Worm (Caenorhabditis elegans) whole organism, mixed stage, embryonic: Measurements from ENCODE around the gene ser-1.

Source experiments
- M03D4.4 ChIP-seq: sonication (generic microtip); optimal IDR thresholded peaks from 2 replicates; lab custom pipeline; 2017; ENCODE audit warnings: mild to moderate bottlenecking, missing genetic modification characterization, missing compliant biosample characterization
- blmp-1 ChIP-seq: fragments of 150-350 bp; optimal IDR thresholded peaks from 2 replicates; lab custom pipeline; 2014; ENCODE audit warnings: missing biosample characterization, missing genetic modification characterization
- ceh-39 ChIP-seq: fragments of 150-350 bp; optimal IDR thresholded peaks from 2 replicates; lab custom pipeline; 2014; ENCODE audit warnings: missing biosample characterization, missing genetic modification characterization
- ceh-43 ChIP-seq: fragments of 200-800 bp; sonication (Bioruptor generic); optimal IDR thresholded peaks from 2 replicates; lab custom pipeline; 2018; ENCODE audit warnings: mild to moderate bottlenecking, missing genetic modification characterization, moderate library complexity, missing compliant biosample characterization
- ceh-83 ChIP-seq: fragments of 200-800 bp; sonication (Bioruptor generic); optimal IDR thresholded peaks from 2 replicates; lab custom pipeline; 2018; ENCODE audit warnings: mild to moderate bottlenecking, missing genetic modification characterization, missing compliant biosample characterization
- ces-1 ChIP-seq: fragments of 150-350 bp; optimal IDR thresholded peaks from 2 replicates; lab custom pipeline; 2014; ENCODE audit warnings: missing biosample characterization, missing genetic modification reagents, missing genetic modification characterization
- cnd-1 ChIP-seq: fragments of 200-800 bp; sonication (Bioruptor generic); optimal IDR thresholded peaks from 2 replicates; lab custom pipeline; 2018; ENCODE audit warnings: mild to moderate bottlenecking, missing genetic modification characterization, missing compliant biosample characterization
- drap-1 ChIP-seq: fragments of 200-800 bp; sonication (Bioruptor generic); optimal IDR thresholded peaks from 3 replicates; lab custom pipeline; 2018; ENCODE audit warnings: mild to moderate bottlenecking, missing genetic modification characterization, missing compliant biosample characterization
- elt-1 ChIP-seq: sonication (generic microtip); optimal IDR thresholded peaks from 2 replicates; lab custom pipeline; 2017; ENCODE audit warnings: missing genetic modification characterization, mild to moderate bottlenecking, missing compliant biosample characterization, antibody characterized with exemption, moderate library complexity, borderline replicate concordance; ENCODE audit not compliant: insufficient read depth
- elt-3 ChIP-seq: fragments of 150-350 bp; optimal IDR thresholded peaks from 2 replicates; lab custom pipeline; 2014; ENCODE audit warnings: missing biosample characterization, missing genetic modification characterization
- flh-1 ChIP-seq: fragments of 200-800 bp; sonication (Bioruptor generic); optimal IDR thresholded peaks from 2 replicates; lab custom pipeline; 2018; ENCODE audit warnings: mild to moderate bottlenecking, missing genetic modification characterization, moderate library complexity, missing compliant biosample characterization
- ham-2 ChIP-seq: fragments of 200-800 bp; sonication (Bioruptor generic); optimal IDR thresholded peaks from 2 replicates; lab custom pipeline; 2018; ENCODE audit warnings: mild to moderate bottlenecking, missing genetic modification characterization, missing compliant biosample characterization
- hlh-1 ChIP-seq: fragments of 150-350 bp; optimal IDR thresholded peaks from 2 replicates; lab custom pipeline; 2014; ENCODE audit warnings: missing biosample characterization, missing genetic modification reagents, missing genetic modification characterization
- lin-13 ChIP-seq: fragments of 150-350 bp; optimal IDR thresholded peaks from 2 replicates; lab custom pipeline; 2014; ENCODE audit warnings: missing biosample characterization, missing genetic modification characterization
- lin-32 ChIP-seq: fragments of 200-800 bp; sonication (Bioruptor generic); optimal IDR thresholded peaks from 2 replicates; lab custom pipeline; 2018; ENCODE audit warnings: mild to moderate bottlenecking, missing genetic modification characterization, missing compliant biosample characterization
- lsy-2 ChIP-seq: fragments of 150-350 bp; optimal IDR thresholded peaks from 2 replicates; lab custom pipeline; 2014; ENCODE audit warnings: missing biosample characterization, missing genetic modification characterization
- mep-1 ChIP-seq: fragments of 150-350 bp; optimal IDR thresholded peaks from 2 replicates; lab custom pipeline; 2017; ENCODE audit warnings: missing biosample characterization, missing genetic modification reagents, missing genetic modification characterization, inconsistent platforms
- mls-2 ChIP-seq: sonication (generic microtip); optimal IDR thresholded peaks from 2 replicates; lab custom pipeline; 2016; ENCODE audit warnings: mild to moderate bottlenecking, missing genetic modification characterization, moderate library complexity, missing compliant biosample characterization
- nhr-12 ChIP-seq: fragments of 150-350 bp; optimal IDR thresholded peaks from 2 replicates; lab custom pipeline; 2014; ENCODE audit warnings: missing biosample characterization, missing genetic modification characterization
- nhr-2 ChIP-seq: fragments of 150-350 bp; optimal IDR thresholded peaks from 2 replicates; lab custom pipeline; 2014; ENCODE audit warnings: missing biosample characterization, missing genetic modification characterization
- nhr-237 ChIP-seq: fragments of 150-350 bp; optimal IDR thresholded peaks from 2 replicates; lab custom pipeline; 2014; ENCODE audit warnings: missing biosample characterization, missing genetic modification characterization
- nhr-28 ChIP-seq: fragments of 150-350 bp; optimal IDR thresholded peaks from 2 replicates; lab custom pipeline; 2014; ENCODE audit warnings: missing biosample characterization, missing genetic modification characterization
- nhr-76 ChIP-seq: sonication (generic microtip); optimal IDR thresholded peaks from 2 replicates; lab custom pipeline; 2017; ENCODE audit warnings: missing biosample characterization, missing genetic modification characterization
- pha-4 ChIP-seq: fragments of 150-350 bp; optimal IDR thresholded peaks from 2 replicates; lab custom pipeline; 2018; ENCODE audit warnings: missing biosample characterization, missing genetic modification reagents, missing genetic modification characterization
- sem-2 ChIP-seq: fragments of 200-800 bp; sonication (Bioruptor generic); optimal IDR thresholded peaks from 2 replicates; lab custom pipeline; 2018; ENCODE audit warnings: mild to moderate bottlenecking, missing genetic modification characterization, missing compliant biosample characterization
- snpc-4 ChIP-seq: fragments of 150-350 bp; optimal IDR thresholded peaks from 2 replicates; lab custom pipeline; 2014; ENCODE audit warnings: missing biosample characterization, missing genetic modification characterization
- tbx-8 ChIP-seq: fragments of 200-800 bp; sonication (Bioruptor generic); optimal IDR thresholded peaks from 2 replicates; lab custom pipeline; 2018; ENCODE audit warnings: mild to moderate bottlenecking, missing genetic modification characterization, moderate library complexity, missing compliant biosample characterization
- unc-120 ChIP-seq: sonication (generic microtip); optimal IDR thresholded peaks from 2 replicates; lab custom pipeline; 2017; ENCODE audit warnings: missing genetic modification characterization, missing compliant biosample characterization; ENCODE audit not compliant: poor library complexity, severe bottlenecking
- unc-39 ChIP-seq: fragments of 150-350 bp; optimal IDR thresholded peaks from 2 replicates; lab custom pipeline; 2014; ENCODE audit warnings: missing biosample characterization, missing genetic modification characterization
- zip-8 ChIP-seq: fragments of 150-350 bp; optimal IDR thresholded peaks from 2 replicates; lab custom pipeline; 2014; ENCODE audit warnings: missing biosample characterization, missing genetic modification characterization
- ztf-11 ChIP-seq: fragments of 150-350 bp; optimal IDR thresholded peaks from 2 replicates; lab custom pipeline; 2014; ENCODE audit warnings: missing biosample characterization, missing genetic modification characterization

The ser-1 gene

DNA sequence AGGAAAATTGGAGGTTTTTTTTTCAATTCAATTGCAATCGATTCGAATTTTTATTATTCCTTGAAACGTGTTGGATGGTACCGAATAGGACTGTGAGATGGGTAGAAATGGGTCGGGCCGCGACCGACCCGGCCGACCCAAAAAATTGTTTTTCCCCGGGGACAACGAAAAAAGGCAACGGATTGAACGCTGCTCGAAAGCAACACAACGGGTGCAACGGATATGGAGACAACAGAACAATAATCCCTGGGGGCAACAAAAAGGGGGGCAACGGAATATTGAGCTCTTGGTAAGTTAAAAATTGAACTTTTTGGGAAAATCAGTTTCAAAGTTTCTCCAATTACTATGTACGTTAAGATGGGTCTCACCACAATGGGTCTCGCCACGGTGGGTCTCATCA, 43.7 kb downstream of the ser-1 start:
- TF ChIP-seq flh-1 (GFP tag; lab: Kevin White, UChicago) (no peak), elt-1 (tag; lab: Kevin White, UChicago) (no peak), M03D4.4 (tag; lab: Kevin White, UChicago) (no peak), mep-1 (tag; lab: Kevin White, UChicago) (no peak), drap-1 (GFP tag; lab: Kevin White, UChicago) (no peak), ceh-43 (GFP tag; lab: Kevin White, UChicago) (no peak), elt-3 (tag; lab: Kevin White, UChicago) (no peak), lin-32 (no peak), tbx-8 (GFP tag; lab: Kevin White, UChicago) (no peak), lsy-2 (no peak), zip-8 (tag; lab: Kevin White, UChicago) (no peak), blmp-1 (no peak), unc-39 (no peak), lin-13 (tag; lab: Kevin White, UChicago) (no peak), pha-4 (no peak), nhr-237 (no peak), nhr-12 (tag; lab: Kevin White, UChicago) (no peak)

DNA sequence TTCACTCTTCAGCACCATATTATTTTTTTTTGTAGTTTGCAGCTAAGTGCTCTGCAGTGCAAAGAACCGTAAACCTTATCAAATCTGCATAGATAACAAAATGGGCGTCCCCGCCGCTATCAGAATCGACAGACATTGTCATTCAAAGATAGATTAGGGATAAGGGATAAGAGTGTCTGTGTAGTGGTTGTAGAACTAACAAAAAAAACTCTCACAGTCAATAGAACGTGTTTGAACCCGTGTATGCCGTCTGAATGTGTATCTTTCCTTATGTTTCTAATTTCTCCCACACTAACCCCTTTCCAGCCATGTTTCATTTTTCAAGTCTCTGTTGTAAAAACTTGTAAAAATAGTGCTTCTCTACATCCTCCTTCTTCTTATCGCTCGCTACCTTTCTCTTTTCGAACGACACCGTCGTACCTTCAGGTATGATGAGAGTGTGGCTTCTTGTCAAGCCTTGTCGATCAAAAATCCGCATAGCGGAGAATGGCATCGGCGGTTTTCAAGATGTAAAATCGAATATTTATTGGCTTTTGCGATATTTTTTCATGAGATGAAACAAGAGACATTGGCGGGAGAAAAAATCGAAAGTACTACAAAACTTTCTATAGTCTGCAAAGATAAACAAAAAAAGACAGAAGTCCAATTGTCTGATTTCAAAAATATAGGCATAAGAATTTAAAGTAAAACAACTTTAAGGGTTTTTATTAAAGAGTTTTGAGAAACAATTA, 45.7 kb downstream of the ser-1 start:
- TF ChIP-seq ham-2 (GFP tag; lab: Kevin White, UChicago) (no peak), nhr-76 (tag; lab: Kevin White, UChicago) (no peak), elt-1 (tag; lab: Kevin White, UChicago) (no peak)

ce11 chrX:16626817-16627216, 47.3 kb downstream of the ser-1 start:
- TF ChIP-seq ztf-11 (tag; lab: Kevin White, UChicago), result no peak
- no peak for TF ChIP-seq mep-1 (tag; lab: Kevin White, UChicago)
- TF ChIP-seq ceh-39 (tag; lab: Kevin White, UChicago), result no peak
- TF ChIP-seq sem-2, result no peak
- no peak for TF ChIP-seq nhr-12 (tag; lab: Kevin White, UChicago)
- no peak for TF ChIP-seq nhr-28 (tag; lab: Kevin White, UChicago)
- no peak for TF ChIP-seq nhr-76 (tag; lab: Kevin White, UChicago)
- peak; percentile 62 for TF ChIP-seq ham-2 (GFP tag; lab: Kevin White, UChicago)

DNA sequence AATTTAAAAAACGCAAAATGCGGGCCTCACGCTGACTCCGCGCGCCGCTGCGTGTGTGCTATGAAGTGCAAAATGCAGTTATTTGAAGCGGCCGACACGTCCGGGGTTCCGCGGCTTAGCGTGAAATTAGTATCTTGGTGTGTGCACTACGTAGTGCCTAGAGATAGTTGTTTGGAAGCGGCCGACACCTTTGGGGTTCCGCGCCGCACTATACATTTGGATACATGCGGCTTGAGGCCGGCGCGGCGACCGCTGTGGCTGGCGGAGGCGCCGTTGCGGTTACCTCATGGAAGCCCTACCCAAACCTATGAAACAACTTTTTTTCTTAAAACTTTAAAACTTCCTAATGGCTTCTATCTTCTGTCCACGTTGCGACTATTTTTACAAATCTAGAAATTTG, 49.6 kb downstream of the ser-1 start:
- TF ChIP-seq tbx-8 (GFP tag; lab: Kevin White, UChicago) (no peak), ceh-39 (tag; lab: Kevin White, UChicago) (no peak), blmp-1 (no peak), ztf-11 (tag; lab: Kevin White, UChicago) (no peak), ces-1 (no peak), nhr-237 (no peak), lin-13 (tag; lab: Kevin White, UChicago) (no peak), mls-2 (tag; lab: Kevin White, UChicago) (no peak), snpc-4 (tag; lab: Kevin White, UChicago) (no peak), M03D4.4 (tag; lab: Kevin White, UChicago) (no peak), hlh-1 (tag; lab: Kevin White, UChicago) (no peak), lsy-2 (no peak), unc-39 (no peak), ceh-83 (GFP tag; lab: Kevin White, UChicago) (no peak), unc-120 (tag; lab: Kevin White, UChicago) (no peak)

- TF ChIP-seq sem-2 (no peak), ceh-43 (GFP tag; lab: Kevin White, UChicago) (no peak), blmp-1 (no peak), cnd-1 (tag; lab: Kevin White, UChicago) (no peak), nhr-2 (tag; lab: Kevin White, UChicago) (no peak), mep-1 (tag; lab: Kevin White, UChicago) (no peak), lsy-2 (no peak), nhr-12 (tag; lab: Kevin White, UChicago) (no peak), elt-1 (tag; lab: Kevin White, UChicago) (no peak)
Measured at ce11 chrX:16629773-16630172, 50.2 kb downstream of the ser-1 start.
